Fruit fly (Drosophila melanogaster) whole organism, wandering third instar larva: Measurements from ENCODE around the gene CG9784.

ENCODE experiments used
- Abd-B ChIP-seq: fragments of >200 bp; optimal IDR thresholded peaks from 2 replicates; lab custom pipeline; 2017; ENCODE audit warnings: missing biosample characterization, missing genetic modification characterization
- Dfd ChIP-seq: fragments of >200 bp; optimal IDR thresholded peaks from 2 replicates; lab custom pipeline; 2017; ENCODE audit warnings: missing biosample characterization, missing genetic modification characterization
- HLH106 ChIP-seq: fragments of 200-800 bp; optimal IDR thresholded peaks from 3 replicates; lab custom pipeline; 2019; ENCODE audit warnings: missing biosample characterization, mild to moderate bottlenecking, missing genetic modification characterization, moderate library complexity
- Mio ChIP-seq: sonication (Bioruptor generic); optimal IDR thresholded peaks from 2 replicates; lab custom pipeline; 2016; ENCODE audit warnings: missing biosample characterization, missing genetic modification characterization
- dsf ChIP-seq: sonication (Bioruptor generic); optimal IDR thresholded peaks from 2 replicates; lab custom pipeline; 2016; ENCODE audit warnings: missing biosample characterization, missing genetic modification characterization, borderline replicate concordance
- jim ChIP-seq: fragments of 175-275, 200-325 bp; sonication (Bioruptor generic); optimal IDR thresholded peaks from 2 replicates; lab custom pipeline; 2016; ENCODE audit warnings: missing biosample characterization, mild to moderate bottlenecking, missing genetic modification characterization
- pan ChIP-seq: fragments of >200 bp; optimal IDR thresholded peaks from 2 replicates; lab custom pipeline; 2017
- psq ChIP-seq: fragments of 200-800 bp; sonication (Bioruptor generic); optimal IDR thresholded peaks from 3 replicates; lab custom pipeline; 2017; ENCODE audit warnings: missing biosample characterization, mild to moderate bottlenecking, missing genetic modification characterization, moderate library complexity
- sv ChIP-seq: fragments of 200-800 bp; sonication (Bioruptor generic); optimal IDR thresholded peaks from 3 replicates; lab custom pipeline; 2016; ENCODE audit warnings: missing biosample characterization, missing genetic modification characterization
- tai ChIP-seq: sonication (Bioruptor generic); optimal IDR thresholded peaks from 2 replicates; lab custom pipeline; 2016; ENCODE audit warnings: missing biosample characterization, missing genetic modification characterization
- woc ChIP-seq: sonication (Bioruptor generic); optimal IDR thresholded peaks from 2 replicates; lab custom pipeline; 2016; ENCODE audit warnings: missing biosample characterization, mild to moderate bottlenecking, missing genetic modification characterization

dm6 chrX:16624519-16624918 is 25.5 kb upstream of the CG9784 start:
- no peak for TF ChIP-seq Mio (GFP tag; lab: Kevin White, UChicago)
- no peak for TF ChIP-seq pan (lab: Kevin White, UChicago)
- TF ChIP-seq psq = no peak
- TF ChIP-seq Abd-B (GFP tag; lab: Kevin White, UChicago) = no peak
- TF ChIP-seq woc (GFP tag; lab: Kevin White, UChicago) = no peak
- TF ChIP-seq tai (GFP tag; lab: Kevin White, UChicago) = no peak
- TF ChIP-seq HLH106 (tag; lab: Kevin White, UChicago) = no peak
- no peak for TF ChIP-seq sv (GFP tag; lab: Kevin White, UChicago)
- no peak for TF ChIP-seq Dfd (GFP tag; lab: Kevin White, UChicago)
- no peak for TF ChIP-seq dsf
- TF ChIP-seq jim (GFP tag; lab: Kevin White, UChicago) = no peak
